Worm (Caenorhabditis elegans) whole organism, L1 larva: Measurements from ENCODE around the gene dpr-1.
A peak's percentile ranks its signal among the peaks of the same experiment; 100 is the strongest.

ENCODE experiments used
- C16A3.4 ChIP-seq: fragments of 150-350 bp; optimal IDR thresholded peaks from 2 replicates; lab custom pipeline; 2014; ENCODE audit warnings: missing biosample characterization, missing genetic modification characterization
- Y116A8C.19 ChIP-seq: sonication (generic microtip); optimal IDR thresholded peaks from 2 replicates; lab custom pipeline; 2016; ENCODE audit warnings: missing compliant biosample characterization, missing genetic modification characterization, borderline replicate concordance
- aha-1 ChIP-seq: fragments of 150-350 bp; optimal IDR thresholded peaks from 2 replicates; lab custom pipeline; 2014; ENCODE audit warnings: missing biosample characterization, missing genetic modification characterization
- alr-1 ChIP-seq: fragments of 200-800 bp; sonication (Bioruptor generic); optimal IDR thresholded peaks from 2 replicates; lab custom pipeline; 2018; ENCODE audit warnings: borderline replicate concordance, mild to moderate bottlenecking, missing genetic modification characterization, missing compliant biosample characterization
- ama-1 ChIP-seq: fragments of 150-350 bp; optimal IDR thresholded peaks from 2 replicates; lab custom pipeline; 2014
- ceh-8 ChIP-seq: fragments of 200-800 bp; sonication (Bioruptor generic); optimal IDR thresholded peaks from 2 replicates; lab custom pipeline; 2018; ENCODE audit warnings: mild to moderate bottlenecking, missing genetic modification characterization, moderate library complexity, missing compliant biosample characterization
- ceh-82 ChIP-seq, 3 experiments: fragments of 150-350 bp in 1 of 3; sonication (generic microtip) in 2 of 3; optimal IDR thresholded peaks; 2 replicates each; lab custom pipeline; 2014 to 2017; ENCODE audit warnings: missing biosample characterization in 3 of 3, missing genetic modification characterization in 3 of 3
- ceh-88 ChIP-seq: fragments of 200-800 bp; sonication (Bioruptor generic); IDR thresholded peaks from 2 replicates; pipeline ENCODE4 v1.3.6; 2022; ENCODE audit warnings: missing genetic modification characterization, missing compliant biosample characterization
- dpl-1 ChIP-seq, 3 experiments: fragments of 150-350 bp in 2 of 3; sonication (generic microtip) in 1 of 3; optimal IDR thresholded peaks; 2 replicates each; lab custom pipeline; 2014 to 2017; ENCODE audit warnings: missing biosample characterization in 3 of 3, missing genetic modification characterization in 3 of 3, missing genetic modification reagents in 3 of 3
- elt-2 ChIP-seq: sonication (generic microtip); optimal IDR thresholded peaks from 2 replicates; lab custom pipeline; 2016; ENCODE audit warnings: missing genetic modification characterization, mild to moderate bottlenecking, inconsistent platforms, missing compliant biosample characterization, missing genetic modification reagents
- ets-5 ChIP-seq: fragments of 200-800 bp; sonication (Bioruptor generic); IDR thresholded peaks from 2 replicates; pipeline ENCODE4 v1.3.6; 2022; ENCODE audit warnings: missing genetic modification characterization, missing compliant biosample characterization
- fos-1 ChIP-seq: fragments of 150-350 bp; optimal IDR thresholded peaks from 2 replicates; lab custom pipeline; 2014; ENCODE audit warnings: missing biosample characterization, missing genetic modification characterization
- grh-1 ChIP-seq: fragments of 200-800 bp; sonication (Bioruptor generic); IDR thresholded peaks from 2 replicates; pipeline ENCODE4 v1.3.6; 2022; ENCODE audit warnings: missing genetic modification reagents, missing genetic modification characterization, missing compliant biosample characterization
- irx-1 ChIP-seq: sonication (generic microtip); optimal IDR thresholded peaks from 2 replicates; lab custom pipeline; 2016; ENCODE audit warnings: missing genetic modification characterization, missing compliant biosample characterization
- jun-1 ChIP-seq: fragments of 150-350 bp; optimal IDR thresholded peaks from 2 replicates; lab custom pipeline; 2014; ENCODE audit warnings: missing biosample characterization, missing genetic modification reagents, missing genetic modification characterization
- lin-13 ChIP-seq: fragments of 150-350 bp; optimal IDR thresholded peaks from 2 replicates; lab custom pipeline; 2014; ENCODE audit warnings: missing biosample characterization, missing genetic modification reagents, missing genetic modification characterization
- lin-14 ChIP-seq: fragments of 200-800 bp; sonication (Bioruptor generic); optimal IDR thresholded peaks from 2 replicates; lab custom pipeline; 2018; ENCODE audit warnings: mild to moderate bottlenecking, missing genetic modification characterization, moderate library complexity, missing compliant biosample characterization
- lin-15B ChIP-seq: fragments of 150-350 bp; sonication (generic microtip); optimal IDR thresholded peaks from 3 replicates; lab custom pipeline; 2014; ENCODE audit warnings: missing biosample characterization, missing genetic modification characterization
- lin-35 ChIP-seq, 2 experiments: fragments of 150-350 bp; optimal IDR thresholded peaks; 2 replicates each; lab custom pipeline; 2014; ENCODE audit warnings: missing biosample characterization in 2 of 2, missing genetic modification characterization in 2 of 2, missing genetic modification reagents in 2 of 2
- lsy-2 ChIP-seq, 2 experiments: fragments of 150-350 bp; optimal IDR thresholded peaks; 2 replicates each; lab custom pipeline; 2014; ENCODE audit warnings: missing biosample characterization in 2 of 2, missing genetic modification characterization in 2 of 2
- nhr-19 ChIP-seq: fragments of 200-800 bp; sonication (Bioruptor generic); conservative IDR thresholded peaks from 2 replicates; pipeline ENCODE4 v1.3.6; 2022; ENCODE audit warnings: missing genetic modification characterization, missing compliant biosample characterization
- nhr-237 ChIP-seq: fragments of 150-350 bp; optimal IDR thresholded peaks from 2 replicates; lab custom pipeline; 2014; ENCODE audit warnings: missing biosample characterization, missing genetic modification characterization
- nhr-71 ChIP-seq: sonication (generic microtip); optimal IDR thresholded peaks from 2 replicates; lab custom pipeline; 2016; ENCODE audit warnings: mild to moderate bottlenecking, missing genetic modification characterization, moderate library complexity, missing compliant biosample characterization
- nhr-90 ChIP-seq: sonication (generic microtip); optimal IDR thresholded peaks from 2 replicates; lab custom pipeline; 2016; ENCODE audit warnings: mild to moderate bottlenecking, missing genetic modification characterization, missing compliant biosample characterization; ENCODE audit not compliant: poor library complexity
- pag-3 ChIP-seq: sonication (generic microtip); optimal IDR thresholded peaks from 2 replicates; lab custom pipeline; 2017; ENCODE audit warnings: missing genetic modification characterization, mild to moderate bottlenecking, missing compliant biosample characterization, antibody characterized with exemption, borderline replicate concordance; ENCODE audit not compliant: insufficient read depth
- pax-3 ChIP-seq: fragments of 200-800 bp; sonication (Bioruptor generic); optimal IDR thresholded peaks from 2 replicates; lab custom pipeline; 2018; ENCODE audit warnings: mild to moderate bottlenecking, missing genetic modification characterization, moderate library complexity, missing compliant biosample characterization
- pqm-1 ChIP-seq: sonication (generic microtip); optimal IDR thresholded peaks from 3 replicates; lab custom pipeline; 2017; ENCODE audit warnings: missing biosample characterization, missing genetic modification characterization
- skn-1 ChIP-seq: fragments of 150-350 bp; optimal IDR thresholded peaks from 2 replicates; lab custom pipeline; 2014; ENCODE audit warnings: missing biosample characterization, missing genetic modification characterization
- sox-4 ChIP-seq: sonication (generic microtip); optimal IDR thresholded peaks from 2 replicates; lab custom pipeline; 2016; ENCODE audit warnings: missing genetic modification characterization, missing compliant biosample characterization
- sup-37 ChIP-seq: fragments of 200-800 bp; sonication (Bioruptor generic); optimal IDR thresholded peaks from 2 replicates; lab custom pipeline; 2018; ENCODE audit warnings: mild to moderate bottlenecking, missing genetic modification characterization, missing compliant biosample characterization
- swsn-7 ChIP-seq: sonication (generic microtip); optimal IDR thresholded peaks from 2 replicates; lab custom pipeline; 2016; ENCODE audit warnings: missing genetic modification characterization, missing compliant biosample characterization
- tlp-1 ChIP-seq: fragments of 150-350 bp; optimal IDR thresholded peaks from 2 replicates; lab custom pipeline; 2014; ENCODE audit warnings: missing biosample characterization, missing genetic modification characterization
- unc-30 ChIP-seq: sonication (generic microtip); optimal IDR thresholded peaks from 2 replicates; lab custom pipeline; 2017; ENCODE audit warnings: missing biosample characterization, missing genetic modification characterization
- unc-86 ChIP-seq: sonication (generic microtip); optimal IDR thresholded peaks from 2 replicates; lab custom pipeline; 2016; ENCODE audit warnings: missing genetic modification characterization, missing compliant biosample characterization
- unc-98 ChIP-seq: fragments of 200-800 bp; sonication (Bioruptor generic); IDR thresholded peaks from 2 replicates; pipeline ENCODE4 v1.3.6; 2022; ENCODE audit warnings: missing genetic modification characterization, missing compliant biosample characterization
- xbp-1 ChIP-seq: sonication (generic microtip); optimal IDR thresholded peaks from 2 replicates; lab custom pipeline; 2016; ENCODE audit warnings: missing genetic modification characterization, missing compliant biosample characterization
- zip-4 ChIP-seq: fragments of 200-800 bp; sonication (Bioruptor generic); optimal IDR thresholded peaks from 2 replicates; lab custom pipeline; 2018; ENCODE audit warnings: mild to moderate bottlenecking, missing genetic modification characterization, moderate library complexity, missing compliant biosample characterization
- ztf-11 ChIP-seq, 2 experiments: sonication (generic microtip); optimal IDR thresholded peaks; 2 replicates each; lab custom pipeline; 2016 to 2017; ENCODE audit warnings: missing genetic modification characterization in 2 of 2, missing biosample characterization in 1 of 2, missing compliant biosample characterization in 1 of 2
- ztf-4 ChIP-seq: fragments of 150-350 bp; optimal IDR thresholded peaks from 2 replicates; lab custom pipeline; 2014; ENCODE audit warnings: missing biosample characterization, missing genetic modification characterization

The dpr-1 gene

ce11 chrV:13904446-13904845, 37.5 kb downstream of the dpr-1 start, which contains the start of gene stdh-3:
Gene stdh-3, plus strand, starts transcription at chrV:13904611.
- TF ChIP-seq ceh-88: no peak
- TF ChIP-seq swsn-7 (tag; lab: Kevin White, UChicago): no peak
- no peak for TF ChIP-seq grh-1 (GFP tag; lab: Robert Waterston, UW)
- TF ChIP-seq Y116A8C.19 (tag; lab: Kevin White, UChicago): no peak
- TF ChIP-seq tlp-1 (tag; lab: Kevin White, UChicago): no peak
- TF ChIP-seq irx-1 (tag; lab: Kevin White, UChicago): no peak
- no peak for TF ChIP-seq ama-1
- no peak for TF ChIP-seq zip-4 (GFP tag; lab: Kevin White, UChicago)
- no peak for TF ChIP-seq pax-3 (tag; lab: Kevin White, UChicago)
- no peak for TF ChIP-seq lin-15B (tag; lab: Kevin White, UChicago)
- no peak for TF ChIP-seq elt-2 (tag; lab: Kevin White, UChicago)
- TF ChIP-seq xbp-1 (tag; lab: Kevin White, UChicago): no peak
- TF ChIP-seq unc-86 (tag; lab: Kevin White, UChicago): no peak
- TF ChIP-seq ets-5 (GFP tag; lab: Robert Waterston, UW): no peak
- TF ChIP-seq alr-1: no peak
- no peak for TF ChIP-seq nhr-237 (tag; lab: Kevin White, UChicago)
- TF ChIP-seq unc-98: no peak
- no peak for TF ChIP-seq ztf-11 (tag; optimal IDR thresholded peaks at IDR 0.05; lab: Kevin White, UChicago)
- TF ChIP-seq, all 84 proteins: peak for 0

DNA sequence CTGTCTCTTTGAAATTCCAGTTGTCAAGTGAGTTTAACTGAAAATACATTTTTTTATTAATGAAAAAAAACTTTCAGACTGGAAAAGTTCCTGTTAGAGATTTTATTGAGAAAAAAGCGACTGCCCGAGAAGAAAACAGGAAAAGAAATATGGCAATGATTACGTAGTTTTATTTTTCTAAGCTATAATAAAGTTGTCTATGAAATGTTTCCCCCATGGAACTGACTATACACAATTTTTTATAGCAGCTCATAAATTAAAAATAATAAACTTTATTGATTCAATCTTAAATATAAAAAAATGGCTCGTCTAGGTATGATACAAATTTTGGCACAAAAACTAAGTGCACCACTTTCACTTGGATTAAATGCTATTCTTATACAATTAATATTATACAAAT, 39.5 kb downstream of the dpr-1 start, which contains the start of gene C06B3.1:
TSS of gene C06B3.1 (plus strand) at position 301 of the 400 bp plus-strand sequence.
- TF ChIP-seq unc-86 (tag; lab: Kevin White, UChicago): no peak
- no peak for TF ChIP-seq nhr-237 (tag; lab: Kevin White, UChicago)

DNA sequence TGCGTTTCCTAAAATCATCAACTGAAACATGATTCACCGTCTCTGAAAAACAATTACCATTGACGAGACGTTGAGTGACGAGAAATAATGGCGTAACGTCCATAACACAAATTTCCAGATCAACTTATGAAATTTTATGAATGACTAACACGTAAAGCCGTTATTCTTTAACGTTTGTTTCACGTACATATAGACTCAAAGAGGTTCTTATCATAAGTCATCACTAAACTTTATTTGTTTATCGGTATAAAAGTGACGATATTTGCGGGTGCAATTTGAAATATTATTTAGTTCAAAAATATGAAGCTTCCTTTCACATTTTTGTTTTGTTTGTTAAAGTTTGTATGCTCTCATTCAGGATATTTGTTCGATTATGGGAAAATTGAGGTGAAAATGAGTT, 42.8 kb downstream of the dpr-1 start, which contains the start of gene oac-3:
TSS of gene oac-3 (plus strand) at position 301 of the 400 bp plus-strand sequence.
- TF ChIP-seq ama-1: no peak
- TF ChIP-seq ztf-4: no peak
- no peak for TF ChIP-seq pax-3 (tag; lab: Kevin White, UChicago)
- TF ChIP-seq zip-4 (GFP tag; lab: Kevin White, UChicago): no peak
- no peak for TF ChIP-seq grh-1 (GFP tag; lab: Robert Waterston, UW)
- TF ChIP-seq jun-1: no peak
- no peak for TF ChIP-seq ceh-82 (tag; optimal IDR thresholded peaks at IDR 0.05; lab: Kevin White, UChicago)
- no peak for TF ChIP-seq sup-37 (GFP tag; lab: Kevin White, UChicago)
- TF ChIP-seq ets-5 (GFP tag; lab: Robert Waterston, UW): no peak
- no peak for TF ChIP-seq nhr-19 (GFP tag; lab: Robert Waterston, UW)
- no peak for TF ChIP-seq ceh-88
- no peak for TF ChIP-seq sox-4 (tag; lab: Kevin White, UChicago)
- TF ChIP-seq unc-98: no peak
- TF ChIP-seq, all 84 proteins: peak for 0

DNA sequence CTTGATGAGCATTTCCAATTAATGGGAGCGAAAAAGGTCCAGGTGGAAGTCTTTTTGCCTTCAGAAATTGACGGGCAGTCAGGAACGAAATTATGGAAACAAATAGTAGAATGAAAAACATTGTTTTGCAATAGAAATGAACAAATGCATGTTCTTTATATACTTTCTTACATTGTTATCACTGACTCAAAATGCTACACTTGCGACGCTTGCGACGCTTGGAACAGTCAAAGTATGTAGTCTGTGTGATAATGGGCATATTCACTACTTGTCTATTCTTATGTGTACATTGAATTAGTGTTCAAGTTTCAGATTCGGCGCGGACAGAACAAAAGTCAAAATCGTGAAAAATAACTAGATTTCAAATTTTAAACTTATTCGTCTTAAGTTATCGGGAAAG, 43.6 kb downstream of the dpr-1 start, which contains the start of gene cyp-35C1:
TSS of gene cyp-35C1 (minus strand) at position 132 of the 400 bp plus-strand sequence.
- no peak for TF ChIP-seq ama-1
- TF ChIP-seq elt-2 (tag; lab: Kevin White, UChicago): peak; percentile 2

DNA sequence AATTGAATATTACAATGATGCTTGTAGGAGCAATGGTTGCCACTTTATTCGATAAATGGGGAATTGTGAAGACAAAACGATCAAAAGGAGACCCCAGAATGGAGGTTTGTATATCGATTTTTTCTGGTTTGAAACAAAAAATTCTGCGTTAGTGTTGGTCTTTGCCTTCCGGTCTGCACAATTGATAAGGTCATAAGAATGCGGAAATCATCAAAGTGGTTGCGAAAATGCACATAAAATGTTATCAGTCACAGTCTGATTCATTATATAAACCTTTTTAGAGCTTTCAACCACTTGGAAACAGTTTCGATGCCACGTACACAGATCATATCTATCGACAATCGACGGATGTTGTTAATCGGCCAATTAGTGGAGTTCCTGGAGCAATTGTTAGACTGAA, 48.4 kb downstream of the dpr-1 start:
- TF ChIP-seq lin-35 (GFP tag; optimal IDR thresholded peaks at IDR 0.05; lab: Kevin White, UChicago): peak in 1 of 2 experiments; percentile 48
- peak; percentile 9 for TF ChIP-seq jun-1
- TF ChIP-seq lin-13 (GFP tag; lab: Kevin White, UChicago): no peak
- TF ChIP-seq elt-2 (tag; lab: Kevin White, UChicago): peak; percentile 85
- TF ChIP-seq aha-1: no peak
- peak; percentile 93 for TF ChIP-seq pqm-1 (tag; lab: Kevin White, UChicago)

- TF ChIP-seq C16A3.4 (tag; lab: Kevin White, UChicago) (peak; percentile 20), dpl-1 (GFP tag; optimal IDR thresholded peaks at IDR 0.05; lab: Kevin White, UChicago) (peak in 2 of 3 experiments; percentile 22 to 55), ceh-8 (GFP tag; lab: Kevin White, UChicago) (no peak), fos-1 (tag; lab: Kevin White, UChicago) (no peak), lin-35 (GFP tag; optimal IDR thresholded peaks at IDR 0.05; lab: Kevin White, UChicago) (peak; percentile 23 to 57), nhr-90 (tag; lab: Kevin White, UChicago) (peak; percentile 14), pag-3 (tag; lab: Kevin White, UChicago) (no peak), unc-30 (no peak), skn-1 (tag; lab: Kevin White, UChicago) (peak; percentile 48), lsy-2 (tag; optimal IDR thresholded peaks at IDR 0.05; lab: Kevin White, UChicago) (peak in 1 of 2 experiments; percentile 42), nhr-19 (GFP tag; lab: Robert Waterston, UW) (peak; percentile 53), nhr-71 (tag; lab: Kevin White, UChicago) (peak; percentile 75), lin-14 (GFP tag; lab: Kevin White, UChicago) (peak; percentile 69)
Measured at ce11 chrV:13892457-13893375, 49.3 kb downstream of the dpr-1 start, which contains the start of gene sptl-3. Gene sptl-3, plus strand, starts transcription at chrV:13893325.
